Worm (Caenorhabditis elegans): ENCODE results near the gene sru-18.

DNA sequence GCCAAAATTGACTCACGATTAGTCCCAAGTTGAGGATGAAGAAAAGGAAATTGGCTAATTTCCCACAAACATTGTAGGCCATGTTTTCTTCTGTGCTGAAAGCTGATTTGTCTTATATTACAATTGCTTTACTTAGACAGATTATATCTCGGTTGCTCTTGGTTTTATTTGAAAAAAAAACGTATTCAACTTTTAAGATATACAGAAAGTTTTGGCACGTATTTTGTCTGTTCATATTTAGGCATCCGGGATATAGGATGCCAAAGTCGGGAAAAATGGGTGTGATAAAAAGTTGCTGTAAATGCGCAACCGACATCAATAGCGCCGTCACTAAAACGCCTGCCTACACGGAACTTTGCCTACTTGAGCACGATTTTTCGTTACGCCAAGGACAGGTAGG lies 18.1 kb downstream of the sru-18 start, which contains the start of gene tsp-4:
- TF ChIP-seq ref-1 (GFP tag; conservative IDR thresholded peaks at IDR 0.05) (no peak), T22C8.4 (GFP tag; IDR thresholded peaks at IDR 0.05) (no peak), klf-2 (GFP tag; conservative IDR thresholded peaks at IDR 0.05) (no peak), cog-1 (tag; optimal IDR thresholded peaks at IDR 0.05) (no peak), tab-1 (GFP tag; IDR thresholded peaks at IDR 0.05) (no peak), flt-1 (GFP tag; IDR thresholded peaks at IDR 0.05) (no peak), ztf-23 (GFP tag; IDR thresholded peaks at IDR 0.05) (no peak), med-1 (GFP tag; optimal IDR thresholded peaks at IDR 0.05; ENCODE audit: insufficient read depth) (no peak), ztf-29 (GFP tag; IDR thresholded peaks at IDR 0.05) (no peak)
